Fruit fly (Drosophila melanogaster): Measurements from ENCODE around the gene CG42233.

CG42233 gene

dm6 chr3R:31812976-31813298 is 7.9 kb upstream of the CG42233 start:
- TF ChIP-seq EcR (GFP tag; optimal IDR thresholded peaks at IDR 0.05) (no peak), CG8301 (tag; optimal IDR thresholded peaks at IDR 0.05) (no peak), CG8159 (tag; optimal IDR thresholded peaks at IDR 0.05) (no peak), CG14655 (GFP tag; optimal IDR thresholded peaks at IDR 0.05) (no peak)

- TF ChIP-seq Snoo (tag; optimal IDR thresholded peaks at IDR 0.05), result no peak
- TF ChIP-seq CG13204 (GFP tag; optimal IDR thresholded peaks at IDR 0.05), result no peak
- TF ChIP-seq CG8159 (tag; optimal IDR thresholded peaks at IDR 0.05), result no peak
- no peak for TF ChIP-seq CG34367 (tag; optimal IDR thresholded peaks at IDR 0.05)
- TF ChIP-seq CG4496 (GFP tag; IDR thresholded peaks at IDR 0.05), result no peak
- no peak for TF ChIP-seq CG17806 (tag; optimal IDR thresholded peaks at IDR 0.05)
- no peak for TF ChIP-seq Pif1A (GFP tag; optimal IDR thresholded peaks at IDR 0.05)
- no peak for TF ChIP-seq CG32121 (GFP tag; IDR thresholded peaks at IDR 0.05)
- TF ChIP-seq CG14655 (GFP tag; optimal IDR thresholded peaks at IDR 0.05), result no peak
- no peak for TF ChIP-seq fd96Ca (GFP tag; IDR thresholded peaks at IDR 0.05)
- TF ChIP-seq CG9948 (tag; optimal IDR thresholded peaks at IDR 0.05), result no peak
- no peak for TF ChIP-seq Ets98B (GFP tag; IDR thresholded peaks at IDR 0.05)
- TF ChIP-seq CG10348 (GFP tag; IDR thresholded peaks at IDR 0.05), result no peak
- no peak for TF ChIP-seq CG12605 (GFP tag; IDR thresholded peaks at IDR 0.05)
- TF ChIP-seq CG15710 (tag; optimal IDR thresholded peaks at IDR 0.05), result no peak
- TF ChIP-seq D1 (tag; optimal IDR thresholded peaks at IDR 0.05), result no peak
- TF ChIP-seq rn (GFP tag; IDR thresholded peaks at IDR 0.05), result no peak
Measured at dm6 chr3R:31812117-31812975, 7.3 kb upstream of the CG42233 start, which contains the start of the genes FeCH and RhoGAP100F. TSS of gene FeCH (minus strand) at chr3R:31812296. TSS of gene RhoGAP100F (plus strand) at chr3R:31812609.

- TF ChIP-seq Snoo (tag; optimal IDR thresholded peaks at IDR 0.05), result peak; percentile 14
- TF ChIP-seq CG10348 (GFP tag; IDR thresholded peaks at IDR 0.05), result no peak
- TF ChIP-seq CG14655 (GFP tag; optimal IDR thresholded peaks at IDR 0.05), result no peak
- TF ChIP-seq CG4496 (GFP tag; IDR thresholded peaks at IDR 0.05), result peak; percentile 72
- no peak for TF ChIP-seq Pif1A (GFP tag; optimal IDR thresholded peaks at IDR 0.05)
- TF ChIP-seq CG13204 (GFP tag; optimal IDR thresholded peaks at IDR 0.05), result no peak
- TF ChIP-seq fd96Ca (GFP tag; IDR thresholded peaks at IDR 0.05), result no peak
- no peak for TF ChIP-seq CG9948 (tag; optimal IDR thresholded peaks at IDR 0.05)
- no peak for TF ChIP-seq Pif1B (GFP tag; optimal IDR thresholded peaks at IDR 0.05)
- TF ChIP-seq CG34367 (tag; optimal IDR thresholded peaks at IDR 0.05), result no peak
- no peak for TF ChIP-seq EcR (GFP tag; optimal IDR thresholded peaks at IDR 0.05)
- TF ChIP-seq CG17806 (tag; optimal IDR thresholded peaks at IDR 0.05), result peak; percentile 36
- no peak for TF ChIP-seq CG32121 (GFP tag; IDR thresholded peaks at IDR 0.05)
- no peak for TF ChIP-seq D1 (tag; optimal IDR thresholded peaks at IDR 0.05)
- peak; percentile 64 for TF ChIP-seq Ets98B (GFP tag; IDR thresholded peaks at IDR 0.05)
- TF ChIP-seq rn (GFP tag; IDR thresholded peaks at IDR 0.05), result no peak
- peak; percentile 7 for TF ChIP-seq gl (tag; optimal IDR thresholded peaks at IDR 0.05)
- TF ChIP-seq CG12605 (GFP tag; IDR thresholded peaks at IDR 0.05), result peak; percentile 46
- TF ChIP-seq CG15710 (tag; optimal IDR thresholded peaks at IDR 0.05), result peak; percentile 45
- no peak for TF ChIP-seq CG8301 (tag; optimal IDR thresholded peaks at IDR 0.05)
- TF ChIP-seq CG8159 (tag; optimal IDR thresholded peaks at IDR 0.05), result peak; percentile 28
Measured at dm6 chr3R:31810073-31810530, 5.0 kb upstream of the CG42233 start, which contains the start of gene Rift. TSS of gene Rift (minus strand) at chr3R:31810186.

dm6 chr3R:31809622-31810021 is 4.5 kb upstream of the CG42233 start:
- TF ChIP-seq CG13204 (GFP tag; optimal IDR thresholded peaks at IDR 0.05) (no peak), CG8159 (tag; optimal IDR thresholded peaks at IDR 0.05) (no peak), Ets98B (GFP tag; IDR thresholded peaks at IDR 0.05) (no peak), CG32121 (GFP tag; IDR thresholded peaks at IDR 0.05) (no peak), CG8301 (tag; optimal IDR thresholded peaks at IDR 0.05) (no peak), CG17806 (tag; optimal IDR thresholded peaks at IDR 0.05) (no peak), CG4496 (GFP tag; IDR thresholded peaks at IDR 0.05) (no peak), CG12605 (GFP tag; IDR thresholded peaks at IDR 0.05) (no peak), Pif1A (GFP tag; optimal IDR thresholded peaks at IDR 0.05) (no peak)

dm6 chr3R:31808571-31808970 is 3.5 kb upstream of the CG42233 start:
- no peak for TF ChIP-seq CG14655 (GFP tag; optimal IDR thresholded peaks at IDR 0.05)
- TF ChIP-seq Ets98B (GFP tag; IDR thresholded peaks at IDR 0.05), result no peak
- TF ChIP-seq D1 (tag; optimal IDR thresholded peaks at IDR 0.05), result no peak
- no peak for TF ChIP-seq CG8159 (tag; optimal IDR thresholded peaks at IDR 0.05)
- TF ChIP-seq Snoo (tag; optimal IDR thresholded peaks at IDR 0.05), result no peak
- TF ChIP-seq fd96Ca (GFP tag; IDR thresholded peaks at IDR 0.05), result no peak
- TF ChIP-seq CG32121 (GFP tag; IDR thresholded peaks at IDR 0.05), result no peak
- TF ChIP-seq CG17806 (tag; optimal IDR thresholded peaks at IDR 0.05), result no peak
- no peak for TF ChIP-seq CG4496 (GFP tag; IDR thresholded peaks at IDR 0.05)
- no peak for TF ChIP-seq Pif1B (GFP tag; optimal IDR thresholded peaks at IDR 0.05)
- no peak for TF ChIP-seq Pif1A (GFP tag; optimal IDR thresholded peaks at IDR 0.05)
- no peak for TF ChIP-seq CG10348 (GFP tag; IDR thresholded peaks at IDR 0.05)
- no peak for TF ChIP-seq CG12605 (GFP tag; IDR thresholded peaks at IDR 0.05)
- TF ChIP-seq CG9948 (tag; optimal IDR thresholded peaks at IDR 0.05), result no peak
- TF ChIP-seq CG13204 (GFP tag; optimal IDR thresholded peaks at IDR 0.05), result no peak
- TF ChIP-seq EcR (GFP tag; optimal IDR thresholded peaks at IDR 0.05), result no peak
- no peak for TF ChIP-seq CG34367 (tag; optimal IDR thresholded peaks at IDR 0.05)
- TF ChIP-seq rn (GFP tag; IDR thresholded peaks at IDR 0.05), result no peak
- TF ChIP-seq gl (tag; optimal IDR thresholded peaks at IDR 0.05), result no peak

dm6 chr3R:31800663-31801062 is 4.4 kb downstream of the CG42233 start, which contains the start of gene Ir100a:
TSS of gene Ir100a (plus strand) at chr3R:31800963.
- no peak for TF ChIP-seq EcR (GFP tag; optimal IDR thresholded peaks at IDR 0.05)
- TF ChIP-seq CG9948 (tag; optimal IDR thresholded peaks at IDR 0.05), result no peak
- TF ChIP-seq CG14655 (GFP tag; optimal IDR thresholded peaks at IDR 0.05), result no peak
- TF ChIP-seq CG32121 (GFP tag; IDR thresholded peaks at IDR 0.05), result no peak
- TF ChIP-seq rn (GFP tag; IDR thresholded peaks at IDR 0.05), result no peak
- no peak for TF ChIP-seq CG15710 (tag; optimal IDR thresholded peaks at IDR 0.05)
- no peak for TF ChIP-seq Pif1B (GFP tag; optimal IDR thresholded peaks at IDR 0.05)
- no peak for TF ChIP-seq CG10348 (GFP tag; IDR thresholded peaks at IDR 0.05)
